Worm (Caenorhabditis elegans) whole organism, young adult: ENCODE data around the gene ugt-48.

Experiments used
- B0019.2 ChIP-seq: fragments of 200-800 bp; sonication (Bioruptor generic); conservative IDR thresholded peaks from 2 replicates; pipeline ENCODE4 v1.3.6; 2022; ENCODE audit warnings: missing genetic modification reagents, missing genetic modification characterization, missing compliant biosample characterization
- D2030.7 ChIP-seq: fragments of 200-800 bp; sonication (Bioruptor generic); IDR thresholded peaks from 2 replicates; pipeline ENCODE4 v1.3.6; 2022; ENCODE audit warnings: missing genetic modification reagents, missing genetic modification characterization, missing compliant biosample characterization
- F23B12.7 ChIP-seq: sonication (generic microtip); optimal IDR thresholded peaks from 2 replicates; lab custom pipeline; 2017; ENCODE audit warnings: missing genetic modification characterization, mild to moderate bottlenecking, missing compliant biosample characterization, antibody characterized with exemption, moderate library complexity; ENCODE audit not compliant: insufficient read depth
- F37B4.10 ChIP-seq: fragments of 200-800 bp; sonication (Bioruptor generic); IDR thresholded peaks from 2 replicates; pipeline ENCODE4 v1.3.6; 2022; ENCODE audit warnings: missing genetic modification characterization, missing compliant biosample characterization
- F39B2.1 ChIP-seq: fragments of 200-800 bp; sonication (Bioruptor generic); IDR thresholded peaks from 2 replicates; pipeline ENCODE4 v1.3.6; 2022; ENCODE audit warnings: missing genetic modification reagents, missing genetic modification characterization, missing compliant biosample characterization
- F55B11.4 ChIP-seq: sonication (generic microtip); optimal IDR thresholded peaks from 2 replicates; lab custom pipeline; 2016; ENCODE audit warnings: missing compliant biosample characterization, missing genetic modification characterization, borderline replicate concordance; ENCODE audit not compliant: insufficient read depth
- F57A8.1 ChIP-seq: fragments of 200-800 bp; sonication (Bioruptor generic); optimal IDR thresholded peaks from 2 replicates; lab custom pipeline; 2018; ENCODE audit warnings: mild to moderate bottlenecking, missing genetic modification characterization, moderate library complexity, missing compliant biosample characterization
- T26A5.8 ChIP-seq: sonication (generic microtip); optimal IDR thresholded peaks from 2 replicates; lab custom pipeline; 2016; ENCODE audit warnings: missing genetic modification characterization, missing compliant biosample characterization
- Y53G8AR.9 ChIP-seq: fragments of 200-800 bp; sonication (Bioruptor generic); conservative IDR thresholded peaks from 2 replicates; pipeline ENCODE4 v1.3.6; 2022; ENCODE audit warnings: missing genetic modification reagents, missing genetic modification characterization, missing compliant biosample characterization
- ZK185.1 ChIP-seq: sonication (generic microtip); optimal IDR thresholded peaks from 2 replicates; lab custom pipeline; 2016; ENCODE audit warnings: mild to moderate bottlenecking, missing genetic modification characterization, missing compliant biosample characterization; ENCODE audit not compliant: poor library complexity, severe bottlenecking
- akir-1 ChIP-seq: fragments of 200-800 bp; sonication (Bioruptor generic); optimal IDR thresholded peaks from 2 replicates; lab custom pipeline; 2018; ENCODE audit warnings: mild to moderate bottlenecking, missing genetic modification characterization, moderate library complexity, missing compliant biosample characterization
- atf-7 ChIP-seq: sonication (generic microtip); optimal IDR thresholded peaks from 2 replicates; lab custom pipeline; 2017; ENCODE audit warnings: mild to moderate bottlenecking, missing genetic modification characterization, missing compliant biosample characterization
- attf-3 ChIP-seq: fragments of 200-800 bp; sonication (Bioruptor generic); conservative IDR thresholded peaks from 2 replicates; pipeline ENCODE4 v1.3.6; 2022; ENCODE audit warnings: missing genetic modification reagents, missing genetic modification characterization, missing compliant biosample characterization
- bed-2 ChIP-seq: fragments of 200-800 bp; sonication (Bioruptor generic); IDR thresholded peaks from 2 replicates; pipeline ENCODE4 v1.3.6; 2022; ENCODE audit warnings: missing genetic modification reagents, missing genetic modification characterization, missing compliant biosample characterization
- ccch-3 ChIP-seq: fragments of 200-800 bp; sonication (Bioruptor generic); optimal IDR thresholded peaks from 2 replicates; lab custom pipeline; 2018; ENCODE audit warnings: mild to moderate bottlenecking, missing genetic modification characterization, missing compliant biosample characterization
- cebp-1 ChIP-seq, 2 experiments: fragments of 200-800 bp in 1 of 2; sonication (Bioruptor generic) in 1 of 2; sonication (generic microtip) in 1 of 2; IDR thresholded peaks in 1 of 2; optimal IDR thresholded peaks in 1 of 2; 2 replicates each; pipeline versions ENCODE4 v1.3.6 to Lab custom; 2017 to 2022; ENCODE audit warnings: missing compliant biosample characterization in 2 of 2, missing genetic modification characterization in 2 of 2, mild to moderate bottlenecking in 1 of 2, missing genetic modification reagents in 1 of 2, moderate library complexity in 1 of 2
- ceh-27 ChIP-seq: fragments of 200-800 bp; sonication (Bioruptor generic); optimal IDR thresholded peaks from 2 replicates; lab custom pipeline; 2018; ENCODE audit warnings: mild to moderate bottlenecking, missing genetic modification characterization, moderate library complexity, missing compliant biosample characterization
- ceh-40 ChIP-seq: fragments of 200-800 bp; sonication (Bioruptor generic); IDR thresholded peaks from 2 replicates; pipeline ENCODE4 v1.3.6; 2022; ENCODE audit warnings: missing genetic modification characterization, missing compliant biosample characterization
- ceh-79 ChIP-seq: sonication (generic microtip); optimal IDR thresholded peaks from 2 replicates; lab custom pipeline; 2017; ENCODE audit warnings: mild to moderate bottlenecking, missing genetic modification characterization, missing compliant biosample characterization
- dox-1 ChIP-seq: fragments of 200-800 bp; sonication (Bioruptor generic); IDR thresholded peaks from 2 replicates; pipeline ENCODE4 v1.3.6; 2022; ENCODE audit warnings: missing genetic modification reagents, missing genetic modification characterization, missing compliant biosample characterization
- dpff-1 ChIP-seq: sonication (generic microtip); optimal IDR thresholded peaks from 2 replicates; lab custom pipeline; 2017; ENCODE audit warnings: mild to moderate bottlenecking, missing genetic modification characterization, missing compliant biosample characterization
- dpl-1 ChIP-seq: fragments of 150-350 bp; optimal IDR thresholded peaks from 2 replicates; lab custom pipeline; 2014; ENCODE audit warnings: missing biosample characterization, missing genetic modification reagents, missing genetic modification characterization
- efl-1 ChIP-seq: fragments of 150-350 bp; optimal IDR thresholded peaks from 2 replicates; lab custom pipeline; 2014; ENCODE audit warnings: missing biosample characterization, missing genetic modification reagents, missing genetic modification characterization
- egl-18 ChIP-seq: fragments of 200-800 bp; sonication (Bioruptor generic); IDR thresholded peaks from 2 replicates; pipeline ENCODE4 v1.3.6; 2022; ENCODE audit warnings: missing genetic modification reagents, missing genetic modification characterization, missing compliant biosample characterization
- egrh-3 ChIP-seq: fragments of 200-800 bp; sonication (Bioruptor generic); IDR thresholded peaks from 2 replicates; pipeline ENCODE4 v1.3.6; 2022; ENCODE audit warnings: missing genetic modification reagents, missing genetic modification characterization, missing compliant biosample characterization
- ekl-4 ChIP-seq: fragments of 200-800 bp; sonication (Bioruptor generic); IDR thresholded peaks from 2 replicates; pipeline ENCODE4 v1.3.6; 2022; ENCODE audit warnings: missing genetic modification reagents, missing genetic modification characterization, missing compliant biosample characterization
- ets-4 ChIP-seq: fragments of 200-800 bp; sonication (Bioruptor generic); optimal IDR thresholded peaks from 2 replicates; lab custom pipeline; 2018; ENCODE audit warnings: mild to moderate bottlenecking, missing genetic modification characterization, missing compliant biosample characterization
- hlh-26 ChIP-seq: fragments of 200-800 bp; sonication (Bioruptor generic); conservative IDR thresholded peaks from 2 replicates; pipeline ENCODE4 v1.3.6; 2022; ENCODE audit warnings: missing genetic modification reagents, missing genetic modification characterization, missing compliant biosample characterization
- hmg-20 ChIP-seq: fragments of 200-800 bp; sonication (Bioruptor generic); IDR thresholded peaks from 2 replicates; pipeline ENCODE4 v1.3.6; 2022; ENCODE audit warnings: missing genetic modification reagents, missing genetic modification characterization, missing compliant biosample characterization
- hsf-1 ChIP-seq: fragments of 200-800 bp; sonication (Bioruptor generic); IDR thresholded peaks from 2 replicates; pipeline ENCODE4 v1.3.6; 2022; ENCODE audit warnings: missing genetic modification reagents, missing genetic modification characterization, missing compliant biosample characterization
- lin-26 ChIP-seq: fragments of 200-800 bp; sonication (Bioruptor generic); IDR thresholded peaks from 2 replicates; pipeline ENCODE4 v1.3.6; 2022; ENCODE audit warnings: missing genetic modification reagents, missing genetic modification characterization, missing compliant biosample characterization
- lin-35 ChIP-seq, 3 experiments: fragments of 150-350 bp in 2 of 3; sonication (generic microtip) in 1 of 3; optimal IDR thresholded peaks; 2 replicates each; lab custom pipeline; 2014 to 2018; ENCODE audit warnings: missing biosample characterization in 3 of 3, missing genetic modification characterization in 3 of 3, missing genetic modification reagents in 3 of 3
- lin-40 ChIP-seq: sonication (generic microtip); optimal IDR thresholded peaks from 2 replicates; lab custom pipeline; 2016; ENCODE audit warnings: missing genetic modification characterization, mild to moderate bottlenecking, missing compliant biosample characterization, missing genotype, missing genetic modification reagents
- lsy-27 ChIP-seq: sonication (generic microtip); optimal IDR thresholded peaks from 2 replicates; lab custom pipeline; 2017; ENCODE audit warnings: missing genetic modification characterization, mild to moderate bottlenecking, missing compliant biosample characterization, antibody characterized with exemption, missing genotype, borderline replicate concordance; ENCODE audit not compliant: insufficient read depth
- madf-3 ChIP-seq: fragments of 200-800 bp; sonication (Bioruptor generic); IDR thresholded peaks from 2 replicates; pipeline ENCODE4 v1.3.6; 2022; ENCODE audit warnings: missing genetic modification reagents, missing genetic modification characterization, missing compliant biosample characterization
- madf-6 ChIP-seq: fragments of 200-800 bp; sonication (Bioruptor generic); IDR thresholded peaks from 2 replicates; pipeline ENCODE4 v1.3.6; 2022; ENCODE audit warnings: missing genetic modification reagents, missing genetic modification characterization, missing compliant biosample characterization
- nhr-90 ChIP-seq: sonication (generic microtip); optimal IDR thresholded peaks from 2 replicates; lab custom pipeline; 2016; ENCODE audit warnings: missing genotype, mild to moderate bottlenecking, missing genetic modification characterization, missing compliant biosample characterization
- pha-4 ChIP-seq: fragments of 150-350 bp; sonication (generic microtip); optimal IDR thresholded peaks from 2 replicates; lab custom pipeline; 2014; ENCODE audit warnings: missing biosample characterization, missing genetic modification reagents, missing genetic modification characterization
- rec-8 ChIP-seq, 2 experiments: sonication (generic microtip); optimal IDR thresholded peaks; 2 replicates each; lab custom pipeline; 2016; ENCODE audit warnings: mild to moderate bottlenecking in 2 of 2, missing genetic modification characterization in 2 of 2, missing genetic modification reagents in 2 of 2, missing genotype in 2 of 2, missing biosample characterization in 1 of 2, missing compliant biosample characterization in 1 of 2, moderate library complexity in 1 of 2
- sdz-38 ChIP-seq: sonication (generic microtip); optimal IDR thresholded peaks from 2 replicates; lab custom pipeline; 2016; ENCODE audit warnings: missing genotype, missing genetic modification characterization, missing compliant biosample characterization
- sea-2 ChIP-seq: fragments of 200-800 bp; sonication (Bioruptor generic); IDR thresholded peaks from 2 replicates; pipeline ENCODE4 v1.3.6; 2022; ENCODE audit warnings: missing genetic modification characterization, missing compliant biosample characterization
- snpc-3.4 ChIP-seq: sonication (generic microtip); optimal IDR thresholded peaks from 2 replicates; lab custom pipeline; 2017; ENCODE audit warnings: missing genetic modification characterization, mild to moderate bottlenecking, missing compliant biosample characterization, antibody characterized with exemption, moderate library complexity, missing genotype, missing genetic modification reagents
- tbp1 ChIP-seq: fragments of 200-800 bp; sonication (Bioruptor generic); optimal IDR thresholded peaks from 2 replicates; lab custom pipeline; 2018; ENCODE audit warnings: mild to moderate bottlenecking, missing genetic modification characterization, missing compliant biosample characterization
- unc-62 ChIP-seq: fragments of 150-350 bp; optimal IDR thresholded peaks from 2 replicates; lab custom pipeline; 2014; ENCODE audit warnings: missing biosample characterization, missing genetic modification reagents, missing genetic modification characterization
- xnd-1 ChIP-seq: sonication (generic microtip); optimal IDR thresholded peaks from 2 replicates; lab custom pipeline; 2016; ENCODE audit warnings: missing genotype, missing genetic modification reagents, missing genetic modification characterization, missing compliant biosample characterization
- zim-3 ChIP-seq: sonication (generic microtip); optimal IDR thresholded peaks from 2 replicates; lab custom pipeline; 2017; ENCODE audit warnings: mild to moderate bottlenecking, missing genetic modification characterization, moderate library complexity, missing compliant biosample characterization
- ztf-6 ChIP-seq: fragments of 200-800 bp; sonication (Bioruptor generic); IDR thresholded peaks from 2 replicates; pipeline ENCODE4 v1.3.6; 2022; ENCODE audit warnings: missing genetic modification reagents, missing genetic modification characterization, missing compliant biosample characterization

Gene ugt-48

DNA sequence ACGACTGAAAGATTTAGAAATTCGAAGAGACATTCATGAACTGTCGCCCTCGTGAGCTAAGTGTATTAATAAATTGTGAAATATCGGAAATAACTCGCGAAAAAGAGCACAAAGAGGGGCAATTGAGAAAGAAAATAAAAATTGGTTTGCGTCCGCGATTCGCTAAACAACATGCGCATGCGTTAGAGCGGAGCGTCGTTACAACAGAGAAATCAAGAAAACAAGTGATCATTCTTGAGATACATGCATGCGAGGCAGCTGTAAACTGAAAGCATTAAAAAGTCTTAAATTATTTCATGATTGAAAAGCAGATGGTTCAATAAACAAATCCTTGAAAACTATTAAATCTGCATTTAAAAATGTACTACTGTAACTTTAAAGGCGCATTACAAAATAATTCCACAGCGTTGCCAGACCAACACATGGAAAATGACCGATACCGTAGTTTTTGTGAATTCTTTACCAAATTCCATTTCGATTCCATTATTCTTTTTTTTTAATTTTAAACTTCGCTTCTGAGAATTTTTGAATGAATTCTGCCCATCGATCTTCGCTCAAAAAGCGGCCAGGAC is 11.5 kb downstream of the ugt-48 start, which contains the start of the genes cox-16 and syp-2 (continued):
- no peak for TF ChIP-seq F57A8.1 (GFP tag; lab: Kevin White, UChicago)
- no peak for TF ChIP-seq lin-35 (GFP tag; optimal IDR thresholded peaks at IDR 0.05; lab: Kevin White, UChicago)
- TF ChIP-seq bed-2 (GFP tag; lab: Robert Waterston, UW), result no peak
- TF ChIP-seq sdz-38 (tag; lab: Kevin White, UChicago), result no peak
- TF ChIP-seq F23B12.7 (tag; lab: Kevin White, UChicago), result peak; percentile 48
- no peak for TF ChIP-seq B0019.2 (GFP tag; lab: Robert Waterston, UW)
- TF ChIP-seq hsf-1 (GFP tag; lab: Robert Waterston, UW), result no peak
- no peak for TF ChIP-seq ceh-40 (GFP tag; lab: Robert Waterston, UW)
- TF ChIP-seq lin-26 (GFP tag; lab: Robert Waterston, UW), result no peak
- no peak for TF ChIP-seq zim-3
- TF ChIP-seq snpc-3.4 (tag; lab: Kevin White, UChicago), result no peak
- no peak for TF ChIP-seq madf-3 (GFP tag; lab: Robert Waterston, UW)
- TF ChIP-seq dpl-1, result no peak
- TF ChIP-seq nhr-90, result no peak
- no peak for TF ChIP-seq F39B2.1 (GFP tag; lab: Robert Waterston, UW)
- no peak for TF ChIP-seq rec-8 (tag; optimal IDR thresholded peaks at IDR 0.05; lab: Kevin White, UChicago)
- no peak for TF ChIP-seq ets-4 (GFP tag; lab: Kevin White, UChicago)
- TF ChIP-seq ekl-4, result no peak
- no peak for TF ChIP-seq Y53G8AR.9 (GFP tag; lab: Robert Waterston, UW)
- TF ChIP-seq atf-7, result no peak
- TF ChIP-seq dox-1 (GFP tag; lab: Robert Waterston, UW), result peak; percentile 48; the same call in 1 of the 2 replicates
- no peak for TF ChIP-seq ccch-3 (GFP tag; lab: Kevin White, UChicago)
- TF ChIP-seq ztf-6 (GFP tag; lab: Robert Waterston, UW), result no peak
- no peak for TF ChIP-seq F55B11.4 (tag; lab: Kevin White, UChicago)
- no peak for TF ChIP-seq F37B4.10
- TF ChIP-seq sea-2, result no peak
- TF ChIP-seq hlh-26 (GFP tag; lab: Robert Waterston, UW), result no peak
- no peak for TF ChIP-seq egl-18 (GFP tag; lab: Robert Waterston, UW)
- no peak for TF ChIP-seq ZK185.1 (tag; lab: Kevin White, UChicago)
- TF ChIP-seq pha-4 (tag; lab: Kevin White, UChicago), result no peak
- no peak for TF ChIP-seq dpff-1 (tag; lab: Kevin White, UChicago)
- TF ChIP-seq hmg-20 (GFP tag; lab: Robert Waterston, UW), result no peak
- peak; percentile 16 for TF ChIP-seq tbp1 (GFP tag; lab: Kevin White, UChicago)
- peak; percentile 93 for TF ChIP-seq attf-3
- peak; percentile 78 for TF ChIP-seq D2030.7 (GFP tag; lab: Robert Waterston, UW)
- TF ChIP-seq ceh-79 (tag; lab: Kevin White, UChicago), result no peak
- no peak for TF ChIP-seq egrh-3 (GFP tag; lab: Robert Waterston, UW)
- TF ChIP-seq efl-1 (GFP tag; lab: Kevin White, UChicago), result peak; percentile 19
- no peak for TF ChIP-seq ceh-27
- no peak for TF ChIP-seq T26A5.8
- TF ChIP-seq lin-40 (tag; lab: Kevin White, UChicago), result no peak
- no peak for TF ChIP-seq lsy-27
- TF ChIP-seq cebp-1 (GFP tag; IDR thresholded peaks at IDR 0.05; lab: Robert Waterston, UW), result no peak
- no peak for TF ChIP-seq cebp-1 (tag; optimal IDR thresholded peaks at IDR 0.05; lab: Kevin White, UChicago)
- no peak for TF ChIP-seq unc-62 (GFP tag; lab: Kevin White, UChicago)
- peak; percentile 95 for TF ChIP-seq madf-6 (GFP tag; lab: Robert Waterston, UW)
- TF ChIP-seq akir-1, result no peak
- peak; percentile 88 for TF ChIP-seq xnd-1 (tag; lab: Kevin White, UChicago)
